Worm (Caenorhabditis elegans): ENCODE results near the gene efr-3.

Gene efr-3

DNA sequence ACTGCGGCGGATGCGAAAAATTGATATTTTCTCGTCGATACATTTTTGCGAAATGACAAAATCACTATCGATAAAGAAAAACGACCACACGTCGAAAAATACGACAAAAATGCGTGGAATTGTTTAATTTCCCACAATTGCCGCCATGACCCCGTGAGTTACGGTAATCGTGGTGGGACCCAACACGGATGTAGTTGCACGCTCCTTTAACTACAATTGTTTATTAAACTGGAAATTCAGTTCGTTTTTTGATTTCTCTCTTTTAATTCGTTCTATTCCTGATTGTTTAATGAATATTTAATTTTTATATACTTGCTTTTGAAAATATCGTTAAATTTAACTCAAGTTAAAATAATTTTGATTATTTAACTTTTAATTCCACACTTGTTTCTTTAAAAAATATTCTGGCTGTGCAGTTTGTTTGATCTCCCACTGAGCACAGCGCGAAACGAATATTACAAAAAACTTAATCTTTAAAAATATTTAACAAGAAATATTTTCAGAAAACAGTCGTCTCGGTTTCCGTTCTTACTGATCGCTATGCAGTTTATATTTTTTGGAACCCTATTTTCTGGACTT is 44.4 kb upstream of the efr-3 start, which contains the start of the genes ani-2 and clec-88 (continued):
- TF ChIP-seq B0336.3 (GFP tag; IDR thresholded peaks at IDR 0.05) (no peak), snpc-1.3 (tag; optimal IDR thresholded peaks at IDR 0.05; ENCODE audit: insufficient read depth) (no peak), hsf-1 (GFP tag; IDR thresholded peaks at IDR 0.05) (0 out of 2 replicates have a peak, but pooled peaks have one; percentile 45), F33H1.4 (GFP tag; IDR thresholded peaks at IDR 0.05) (peak; percentile 96), lin-40 (tag; optimal IDR thresholded peaks at IDR 0.05) (no peak), dpl-1 (GFP tag; optimal IDR thresholded peaks at IDR 0.05) (peak; percentile 76), ztf-18 (tag; optimal IDR thresholded peaks at IDR 0.05) (peak; percentile 9), ztf-28 (GFP tag; IDR thresholded peaks at IDR 0.05) (no peak), nfya-2 (GFP tag; IDR thresholded peaks at IDR 0.05) (no peak), F57A8.1 (GFP tag; optimal IDR thresholded peaks at IDR 0.05) (no peak), D2030.7 (GFP tag; IDR thresholded peaks at IDR 0.05) (peak; percentile 84), snpc-4 (GFP tag; optimal IDR thresholded peaks at IDR 0.05) (no peak), snpc-4 (tag; optimal IDR thresholded peaks at IDR 0.05) (peak in 1 of 4 experiments; percentile 17), egl-18 (GFP tag; IDR thresholded peaks at IDR 0.05) (no peak), nfyb-1 (GFP tag; IDR thresholded peaks at IDR 0.05) (no peak), rec-8 (tag; optimal IDR thresholded peaks at IDR 0.05) (no peak), F57C9.4 (tag; optimal IDR thresholded peaks at IDR 0.05) (no peak), gei-17 (GFP tag; optimal IDR thresholded peaks at IDR 0.05) (no peak), hmg-1.2 (GFP tag; IDR thresholded peaks at IDR 0.05) (no peak; the same call in 1 of the 2 replicates), ceh-79 (tag; optimal IDR thresholded peaks at IDR 0.05) (no peak)

DNA sequence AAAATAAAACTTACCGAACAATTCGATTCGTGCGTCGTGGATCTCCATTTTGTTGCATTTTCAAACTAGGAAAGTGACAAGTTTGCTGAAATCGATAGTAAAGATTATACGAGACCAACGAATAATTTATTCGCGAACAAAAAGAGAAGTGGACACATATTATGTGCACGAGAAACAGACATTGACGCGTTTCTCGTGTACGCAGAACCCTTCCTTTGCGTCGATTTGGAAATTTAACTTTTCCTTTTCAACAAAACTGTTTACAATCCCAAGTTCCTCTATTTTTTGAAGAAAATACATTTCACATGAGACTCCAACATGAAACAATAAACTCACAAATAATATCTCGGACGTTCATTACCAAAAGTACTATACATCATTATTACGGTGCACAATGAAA is 39.9 kb upstream of the efr-3 start, which contains the start of gene K10B2.4:
Gene K10B2.4 (minus strand): TSS at position 138 of the 400 bp plus-strand sequence.
- TF ChIP-seq lsl-1 (GFP tag; optimal IDR thresholded peaks at IDR 0.05) (peak; percentile 7), Y67H2A.10 (GFP tag; conservative IDR thresholded peaks at IDR 0.05) (0 out of 2 replicates have a peak, but pooled peaks have one; percentile 21), K12H6.12 (tag; optimal IDR thresholded peaks at IDR 0.05) (no peak), nhr-80 (tag; optimal IDR thresholded peaks at IDR 0.05) (peak; percentile 61), atf-7 (tag; optimal IDR thresholded peaks at IDR 0.05) (peak; percentile 24), lin-40 (tag; optimal IDR thresholded peaks at IDR 0.05) (peak; percentile 47), lin-54 (GFP tag; optimal IDR thresholded peaks at IDR 0.05) (peak; percentile 62), snpc-1.3 (tag; optimal IDR thresholded peaks at IDR 0.05; ENCODE audit: insufficient read depth) (no peak), nfya-1 (tag; optimal IDR thresholded peaks at IDR 0.05; ENCODE audit: borderline replicate concordance, insufficient read depth) (no peak), tbp1 (GFP tag; optimal IDR thresholded peaks at IDR 0.05) (peak; percentile 11), let-526 (GFP tag; IDR thresholded peaks at IDR 0.05) (peak; percentile 22; the same call in 1 of the 2 replicates), let-607 (tag; optimal IDR thresholded peaks at IDR 0.05) (peak in 1 of 2 experiments; percentile 5), snpc-4 (GFP tag; optimal IDR thresholded peaks at IDR 0.05) (peak; percentile 0), snpc-4 (tag; optimal IDR thresholded peaks at IDR 0.05) (peak; percentile 22 to 42 (median 36)), B0261.1 (tag; optimal IDR thresholded peaks at IDR 0.05) (no peak), B0035.1 (tag; optimal IDR thresholded peaks at IDR 0.05) (peak; percentile 56), D2030.7 (GFP tag; IDR thresholded peaks at IDR 0.05) (peak; percentile 41; the same call in 1 of the 2 replicates), nhr-120 (GFP tag; IDR thresholded peaks at IDR 0.05) (no peak), F55B11.4 (tag; optimal IDR thresholded peaks at IDR 0.05; ENCODE audit: borderline replicate concordance, insufficient read depth) (no peak), madf-6 (GFP tag; IDR thresholded peaks at IDR 0.05) (peak; percentile 50), madf-3 (GFP tag; IDR thresholded peaks at IDR 0.05) (peak; percentile 74; the same call in 1 of the 2 replicates), efl-1 (GFP tag; optimal IDR thresholded peaks at IDR 0.05) (no peak), ceh-100 (GFP tag; IDR thresholded peaks at IDR 0.05) (peak; percentile 34; the same call in 1 of the 2 replicates), ekl-4 (GFP tag; IDR thresholded peaks at IDR 0.05) (peak; percentile 73), dpl-1 (GFP tag; optimal IDR thresholded peaks at IDR 0.05) (peak; percentile 46), ztf-18 (tag; optimal IDR thresholded peaks at IDR 0.05) (peak; percentile 92), nfyb-1 (GFP tag; IDR thresholded peaks at IDR 0.05) (peak; percentile 57; the same call in 1 of the 2 replicates), dox-1 (GFP tag; IDR thresholded peaks at IDR 0.05) (peak; percentile 64), ceh-27 (GFP tag; optimal IDR thresholded peaks at IDR 0.05) (peak; percentile 32), mcd-1 (GFP tag; IDR thresholded peaks at IDR 0.05) (peak; percentile 59; the same call in 1 of the 2 replicates), tlf-1 (GFP tag; optimal IDR thresholded peaks at IDR 0.05) (peak; percentile 43), akir-1 (GFP tag; optimal IDR thresholded peaks at IDR 0.05) (peak; percentile 12)
